Fruit fly (Drosophila melanogaster): Measurements from ENCODE around the gene Brd.

DNA sequence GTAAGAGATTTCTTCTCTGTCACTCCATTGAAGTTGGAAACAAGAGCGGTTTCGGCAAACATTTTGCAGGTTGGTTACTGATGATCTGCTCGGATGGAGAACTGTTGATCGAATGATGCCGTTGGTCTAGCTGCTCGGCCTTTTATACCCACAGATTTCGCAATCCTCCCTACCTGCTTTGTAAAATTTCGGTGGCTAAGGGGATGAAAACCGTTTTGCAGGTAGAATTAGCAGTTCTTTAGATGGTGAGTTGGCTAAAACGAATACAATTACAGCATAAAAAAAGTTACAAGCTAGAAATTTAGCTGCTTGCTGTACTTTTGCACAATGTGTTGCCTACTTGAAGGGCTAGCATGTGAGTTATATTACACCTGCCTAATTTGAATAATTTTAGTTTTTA lies 28.2 kb upstream of the Brd start, which contains the start of gene CG13465:
- TF ChIP-seq ttk (optimal IDR thresholded peaks at IDR 0.05) (no peak), Myc (optimal IDR thresholded peaks at IDR 0.05) (no peak), psq (optimal IDR thresholded peaks at IDR 0.05) (no peak)

Data from Kc167 (cell line).